Fruit fly (Drosophila melanogaster) Kc167 (cell line): ENCODE results near the gene snk.

Source experiments
- Myc ChIP-seq: fragments of >200 bp; optimal IDR thresholded peaks from 2 replicates; lab custom pipeline; 2017; ENCODE audit warnings: missing external identifiers
- Sin3A ChIP-seq: fragments of >200 bp; optimal IDR thresholded peaks from 2 replicates; lab custom pipeline; 2018; ENCODE audit warnings: missing external identifiers
- h ChIP-seq: fragments of >200 bp; optimal IDR thresholded peaks from 3 replicates; lab custom pipeline; 2018; ENCODE audit warnings: missing external identifiers
- insv ChIP-seq: fragments of >200 bp; optimal IDR thresholded peaks from 3 replicates; lab custom pipeline; 2018; ENCODE audit warnings: missing external identifiers
- psq ChIP-seq: fragments of >200 bp; optimal IDR thresholded peaks from 2 replicates; lab custom pipeline; 2017; ENCODE audit warnings: missing external identifiers

DNA sequence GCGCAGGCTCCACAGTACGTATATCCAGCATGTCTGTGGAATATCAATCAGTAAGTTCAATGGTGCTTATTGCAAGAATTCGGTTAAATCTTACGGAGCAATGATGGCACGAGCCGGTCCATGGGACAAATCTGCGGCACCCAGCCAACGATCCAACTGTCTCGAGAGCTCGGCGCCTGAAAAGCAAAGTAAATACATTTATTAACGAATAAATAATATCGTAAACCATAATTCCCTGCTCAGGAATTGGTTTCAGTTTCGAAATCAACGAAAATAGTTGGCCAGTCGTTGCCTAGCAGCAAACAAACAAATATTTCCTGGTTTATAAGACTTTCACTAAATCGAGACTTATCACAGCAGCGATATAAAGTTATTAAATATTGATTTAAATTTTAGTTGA is 33.0 kb downstream of the snk start, which contains the start of gene CG11656:
- TF ChIP-seq psq (no peak), Myc (lab: Kevin White, UChicago) (no peak), insv (lab: Kevin White, UChicago) (no peak), h (lab: Kevin White, UChicago) (no peak), Sin3A (lab: Kevin White, UChicago) (no peak)
